Fruit fly (Drosophila melanogaster): ENCODE measurements around the gene SCAR.

The SCAR gene

dm6 chr2L:11014018-11014611 is 37.5 kb downstream of the SCAR start:
- TF ChIP-seq Pif1B (GFP tag; optimal IDR thresholded peaks at IDR 0.05) (no peak), CG13204 (GFP tag; optimal IDR thresholded peaks at IDR 0.05) (peak; percentile 85)

DNA sequence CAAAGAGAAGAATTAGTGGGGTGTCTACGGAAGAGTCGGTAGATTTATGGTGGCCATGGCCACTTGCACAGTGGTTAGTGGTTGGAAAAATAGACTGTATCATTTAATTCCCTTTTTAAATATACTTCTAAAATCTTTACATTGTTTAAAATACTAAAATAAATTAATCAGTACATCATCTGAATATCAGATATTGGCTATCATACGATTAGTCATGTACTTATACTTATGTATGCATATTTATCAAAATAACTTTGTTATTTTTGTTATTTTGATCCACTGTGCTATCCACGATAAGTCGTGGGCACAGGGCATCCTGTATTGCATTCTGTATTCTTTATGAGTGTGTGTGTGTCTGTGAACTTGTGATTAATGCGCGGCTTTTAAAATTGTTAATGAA is 38.1 kb downstream of the SCAR start:
- TF ChIP-seq CG14655 (GFP tag; optimal IDR thresholded peaks at IDR 0.05) (no peak), D1 (tag; optimal IDR thresholded peaks at IDR 0.05) (peak; percentile 11), Snoo (tag; optimal IDR thresholded peaks at IDR 0.05) (no peak), CG4496 (GFP tag; IDR thresholded peaks at IDR 0.05) (no peak), CG10348 (GFP tag; IDR thresholded peaks at IDR 0.05) (no peak), Ets98B (GFP tag; IDR thresholded peaks at IDR 0.05) (no peak), Pif1A (GFP tag; optimal IDR thresholded peaks at IDR 0.05) (no peak), CG17806 (tag; optimal IDR thresholded peaks at IDR 0.05) (peak; percentile 46), CG15710 (tag; optimal IDR thresholded peaks at IDR 0.05) (peak; percentile 51), CG9948 (tag; optimal IDR thresholded peaks at IDR 0.05) (peak; percentile 56), CG8159 (tag; optimal IDR thresholded peaks at IDR 0.05) (peak; percentile 66), CG12605 (GFP tag; IDR thresholded peaks at IDR 0.05) (peak; percentile 37), gl (tag; optimal IDR thresholded peaks at IDR 0.05) (no peak), CG32121 (GFP tag; IDR thresholded peaks at IDR 0.05) (no peak), rn (GFP tag; IDR thresholded peaks at IDR 0.05) (no peak), CG8301 (tag; optimal IDR thresholded peaks at IDR 0.05) (peak; percentile 55), CG13204 (GFP tag; optimal IDR thresholded peaks at IDR 0.05) (no peak), EcR (GFP tag; optimal IDR thresholded peaks at IDR 0.05) (peak; percentile 11), fd96Ca (GFP tag; IDR thresholded peaks at IDR 0.05) (no peak), CG34367 (tag; optimal IDR thresholded peaks at IDR 0.05) (peak; percentile 42), Pif1B (GFP tag; optimal IDR thresholded peaks at IDR 0.05) (no peak)

DNA sequence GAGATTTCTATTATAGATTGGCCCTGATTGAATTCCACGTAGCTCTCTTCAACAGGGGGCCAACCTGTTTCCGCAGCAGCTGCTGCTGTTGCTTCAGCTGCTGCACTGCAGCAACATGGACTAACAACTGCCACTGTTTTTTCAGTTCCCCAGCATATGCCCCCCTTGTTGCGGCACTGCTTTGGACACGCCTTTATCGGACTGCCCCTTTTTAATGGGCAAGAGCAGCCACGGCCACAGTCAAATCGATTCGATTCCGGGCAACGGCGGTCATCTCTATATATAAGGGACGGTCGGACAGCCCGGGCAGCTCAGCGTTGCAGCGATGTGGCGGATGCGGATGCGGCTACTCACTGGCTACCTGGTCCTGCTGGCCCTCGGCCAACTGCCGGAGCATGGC is 38.7 kb downstream of the SCAR start, which contains the start of gene Acp32CD:
Acp32CD (plus strand) TSS at position 301 of the 400 bp plus-strand sequence.
- TF ChIP-seq CG34367 (tag; optimal IDR thresholded peaks at IDR 0.05) (no peak), CG32121 (GFP tag; IDR thresholded peaks at IDR 0.05) (no peak; the same call in 1 of the 2 replicates)

DNA sequence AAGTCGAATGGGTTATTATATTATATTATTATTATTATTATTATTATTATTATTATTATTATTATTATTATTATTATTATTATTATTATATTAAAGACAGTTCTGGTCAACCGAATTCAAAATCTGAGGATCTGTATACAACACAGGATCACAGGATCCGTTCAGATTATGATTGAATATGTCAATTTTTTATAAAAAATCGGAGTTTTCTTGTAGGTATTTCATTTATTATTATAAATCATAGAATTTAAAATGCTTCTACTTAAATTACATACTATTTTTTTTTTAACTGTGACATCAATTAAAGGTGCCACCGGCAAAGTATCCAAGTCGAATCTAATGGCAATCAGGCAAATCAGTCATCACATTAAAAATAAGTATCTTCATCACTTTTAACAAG is 40.1 kb downstream of the SCAR start, which contains the start of gene CG14913:
CG14913 (plus strand) TSS at position 301 of the 400 bp plus-strand sequence.
- TF ChIP-seq CG17806 (tag; optimal IDR thresholded peaks at IDR 0.05) (no peak), CG14655 (GFP tag; optimal IDR thresholded peaks at IDR 0.05) (no peak), Ets98B (GFP tag; IDR thresholded peaks at IDR 0.05) (no peak), CG12605 (GFP tag; IDR thresholded peaks at IDR 0.05) (no peak), CG13204 (GFP tag; optimal IDR thresholded peaks at IDR 0.05) (no peak), CG15710 (tag; optimal IDR thresholded peaks at IDR 0.05) (no peak), gl (tag; optimal IDR thresholded peaks at IDR 0.05) (no peak), D1 (tag; optimal IDR thresholded peaks at IDR 0.05) (no peak), fd96Ca (GFP tag; IDR thresholded peaks at IDR 0.05) (no peak), CG8301 (tag; optimal IDR thresholded peaks at IDR 0.05) (no peak), CG8159 (tag; optimal IDR thresholded peaks at IDR 0.05) (no peak)

dm6 chr2L:11021606-11022005 is 45.0 kb downstream of the SCAR start:
- no peak for TF ChIP-seq rn (GFP tag; IDR thresholded peaks at IDR 0.05)
- TF ChIP-seq CG8301 (tag; optimal IDR thresholded peaks at IDR 0.05): peak; percentile 19
- TF ChIP-seq EcR (GFP tag; optimal IDR thresholded peaks at IDR 0.05): no peak
- TF ChIP-seq CG4496 (GFP tag; IDR thresholded peaks at IDR 0.05): no peak
- TF ChIP-seq CG14655 (GFP tag; optimal IDR thresholded peaks at IDR 0.05): peak; percentile 48
- peak; percentile 21 for TF ChIP-seq CG17806 (tag; optimal IDR thresholded peaks at IDR 0.05)
- no peak for TF ChIP-seq CG32121 (GFP tag; IDR thresholded peaks at IDR 0.05)
- TF ChIP-seq CG10348 (GFP tag; IDR thresholded peaks at IDR 0.05): no peak
- TF ChIP-seq Pif1B (GFP tag; optimal IDR thresholded peaks at IDR 0.05): no peak
- peak; percentile 44 for TF ChIP-seq CG8159 (tag; optimal IDR thresholded peaks at IDR 0.05)
- TF ChIP-seq CG9948 (tag; optimal IDR thresholded peaks at IDR 0.05): peak; percentile 53
- peak; percentile 5 for TF ChIP-seq Snoo (tag; optimal IDR thresholded peaks at IDR 0.05)

DNA sequence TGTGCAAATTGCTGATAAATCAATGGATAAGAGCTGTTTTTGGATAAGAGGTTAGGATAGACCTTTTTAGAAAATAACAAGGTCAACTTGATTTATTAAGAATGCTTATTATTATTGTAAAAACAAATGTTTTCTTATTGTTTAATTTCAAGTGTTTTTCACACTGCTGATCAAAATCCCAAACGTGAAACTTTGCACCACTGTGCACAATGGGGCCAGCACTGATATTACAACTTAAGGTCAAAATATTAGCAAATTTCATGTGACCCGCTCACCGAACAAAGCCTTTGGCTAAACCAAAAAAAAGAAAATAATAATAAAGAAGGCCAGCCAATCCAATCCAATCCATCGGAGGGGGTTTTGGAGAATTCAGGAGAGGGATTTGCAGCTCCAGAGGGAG is 46.2 kb downstream of the SCAR start:
- peak; percentile 19 for TF ChIP-seq CG8159 (tag; optimal IDR thresholded peaks at IDR 0.05)
- TF ChIP-seq CG4496 (GFP tag; IDR thresholded peaks at IDR 0.05): no peak
- no peak for TF ChIP-seq CG13204 (GFP tag; optimal IDR thresholded peaks at IDR 0.05)
- TF ChIP-seq Pif1A (GFP tag; optimal IDR thresholded peaks at IDR 0.05): peak; percentile 12
- TF ChIP-seq CG9948 (tag; optimal IDR thresholded peaks at IDR 0.05): peak; percentile 14
- peak; percentile 2 for TF ChIP-seq CG8301 (tag; optimal IDR thresholded peaks at IDR 0.05)
- TF ChIP-seq Ets98B (GFP tag; IDR thresholded peaks at IDR 0.05): no peak
- peak; percentile 14 for TF ChIP-seq CG17806 (tag; optimal IDR thresholded peaks at IDR 0.05)
- TF ChIP-seq EcR (GFP tag; optimal IDR thresholded peaks at IDR 0.05): no peak
- TF ChIP-seq CG14655 (GFP tag; optimal IDR thresholded peaks at IDR 0.05): peak; percentile 1

DNA sequence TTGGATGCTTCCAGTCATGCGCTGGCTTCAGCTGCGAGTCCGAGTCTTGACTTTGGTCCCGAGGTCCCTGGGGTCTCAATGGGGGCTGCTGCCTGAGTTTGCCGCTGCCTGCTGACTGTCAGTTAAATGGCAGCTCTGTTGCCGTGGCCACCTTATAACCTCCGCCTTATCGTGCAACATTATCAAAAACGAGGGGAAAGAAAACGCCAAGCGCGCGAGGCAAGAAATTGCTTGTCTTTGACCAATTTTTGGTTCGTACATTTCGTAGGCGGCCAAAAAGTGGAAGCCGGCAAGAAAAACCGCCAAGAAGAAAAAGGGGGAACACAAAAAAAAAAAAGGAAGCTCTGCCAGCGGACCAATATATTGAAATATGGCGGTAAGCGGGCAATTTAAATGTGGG is 47.3 kb downstream of the SCAR start:
- TF ChIP-seq gl (tag; optimal IDR thresholded peaks at IDR 0.05) (no peak), Pif1A (GFP tag; optimal IDR thresholded peaks at IDR 0.05) (no peak), EcR (GFP tag; optimal IDR thresholded peaks at IDR 0.05) (no peak)

All from whole organism, pupa.